In the genomic region with DNA sequence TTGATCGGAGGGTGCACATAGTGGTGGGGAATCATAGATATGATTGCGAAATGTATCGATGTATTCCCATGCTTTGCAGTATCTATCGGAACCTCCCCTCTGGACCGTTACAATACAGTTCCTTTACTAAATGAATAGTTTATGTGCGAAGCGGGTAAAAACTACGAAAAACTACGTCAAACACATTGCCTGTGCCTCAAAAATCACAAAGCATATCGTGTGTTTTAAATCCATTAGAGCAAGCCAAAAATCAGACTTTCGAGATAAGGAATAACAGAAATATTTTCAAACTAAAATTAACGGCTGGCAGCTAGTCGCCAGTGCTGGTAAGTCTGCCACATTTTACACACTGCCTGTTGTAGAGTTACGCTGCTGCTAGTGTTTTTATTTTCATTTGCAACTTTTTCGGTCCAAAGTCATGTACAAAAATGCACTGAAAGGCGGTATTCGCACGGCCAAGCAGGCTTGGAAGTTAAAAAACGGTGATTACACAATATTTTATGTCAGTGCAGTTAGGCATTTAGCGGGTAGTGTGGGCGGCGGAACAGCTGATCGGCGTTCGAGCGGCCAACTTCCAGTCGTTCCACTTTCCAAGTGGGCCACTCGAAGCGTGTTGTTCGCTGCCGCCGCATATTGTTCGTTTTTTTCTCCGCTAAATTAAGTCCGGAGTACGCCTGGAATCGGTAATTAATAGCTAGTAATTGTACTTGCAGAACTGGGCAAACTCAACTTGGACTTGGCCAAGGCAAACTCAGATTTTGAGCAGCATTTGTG, we compare ENCODE assay signal across 2 fruit fly cellular contexts.
TF ChIP-seq lines count a peak whose summit lies in the region.

No protein-coding gene starts in this region.

TF ChIP-seq in whole organism, embryonic, 481 proteins besides CTCF, POLR2A, EP300 and RAD21 (continued from another document and continues in another):
- peak; percentile 60 for TF ChIP-seq CG11695 (GFP tag; IDR thresholded peaks at IDR 0.05; lab: Robert Waterston, UW)
- TF ChIP-seq ato (GFP tag; IDR thresholded peaks at IDR 0.05; lab: Robert Waterston, UW; ENCODE audit: partially characterized antibody) = peak; percentile 36; the same call in 1 of the 2 replicates
- no peak for TF ChIP-seq CG15073 (GFP tag; optimal IDR thresholded peaks at IDR 0.05; lab: Kevin White, UChicago)
- no peak for TF ChIP-seq CG11085 (GFP tag; IDR thresholded peaks at IDR 0.05; lab: Robert Waterston, UW)
- TF ChIP-seq D19B (GFP tag; optimal IDR thresholded peaks at IDR 0.05; lab: Kevin White, UChicago) = peak; percentile 0
- peak; percentile 19 for TF ChIP-seq CG12236 (GFP tag; optimal IDR thresholded peaks at IDR 0.05; lab: Kevin White, UChicago)
- TF ChIP-seq twi (tag; optimal IDR thresholded peaks at IDR 0.05; lab: Kevin White, UChicago) = no peak
- peak; percentile 37 for TF ChIP-seq CG12744 (GFP tag; optimal IDR thresholded peaks at IDR 0.05; lab: Kevin White, UChicago)
- TF ChIP-seq kah (GFP tag; optimal IDR thresholded peaks at IDR 0.05; lab: Kevin White, UChicago) = no peak
- peak; percentile 54; the same call in 1 of the 2 replicates for TF ChIP-seq CG14441 (GFP tag; IDR thresholded peaks at IDR 0.05; lab: Robert Waterston, UW)
- TF ChIP-seq CG4424 (GFP tag; optimal IDR thresholded peaks at IDR 0.05; lab: Kevin White, UChicago) = peak; percentile 70
- TF ChIP-seq CG34422 (GFP tag; IDR thresholded peaks at IDR 0.05; lab: Robert Waterston, UW) = peak; percentile 51; the same call in 1 of the 3 replicates
- TF ChIP-seq D19A (tag; optimal IDR thresholded peaks at IDR 0.05; lab: Kevin White, UChicago) = no peak
- peak; percentile 6 for TF ChIP-seq cwo (GFP tag; optimal IDR thresholded peaks at IDR 0.05; lab: Kevin White, UChicago)
- peak; percentile 43; the same call in 1 of the 3 replicates for TF ChIP-seq CG2889 (GFP tag; IDR thresholded peaks at IDR 0.05; lab: Robert Waterston, UW)
- peak; percentile 59 for TF ChIP-seq CG30403 (GFP tag; optimal IDR thresholded peaks at IDR 0.05; lab: Kevin White, UChicago)
- TF ChIP-seq Neu2 (GFP tag; optimal IDR thresholded peaks at IDR 0.05; lab: Kevin White, UChicago; ENCODE audit: borderline replicate concordance) = no peak
- TF ChIP-seq CG16863 (GFP tag; optimal IDR thresholded peaks at IDR 0.05; lab: Kevin White, UChicago) = peak; percentile 68
- peak; percentile 81 for TF ChIP-seq knrl (GFP tag; IDR thresholded peaks at IDR 0.05; lab: Robert Waterston, UW; ENCODE audit: partially characterized antibody)
- peak; percentile 40 for TF ChIP-seq CG18619 (GFP tag; optimal IDR thresholded peaks at IDR 0.05; lab: Kevin White, UChicago)
- TF ChIP-seq Ets97D (GFP tag; optimal IDR thresholded peaks at IDR 0.05; lab: Kevin White, UChicago) = peak; percentile 80
- TF ChIP-seq CG2199 (GFP tag; IDR thresholded peaks at IDR 0.05; lab: Robert Waterston, UW) = 0 out of 3 replicates have a peak, but pooled peaks have one; percentile 11
- no peak for TF ChIP-seq CG43689 (GFP tag; IDR thresholded peaks at IDR 0.05; lab: Robert Waterston, UW)
- peak; percentile 53 for TF ChIP-seq CG2129 (GFP tag; IDR thresholded peaks at IDR 0.05; lab: Robert Waterston, UW; ENCODE audit: partially characterized antibody)
- no peak for TF ChIP-seq Meics (GFP tag; optimal IDR thresholded peaks at IDR 0.05; lab: Kevin White, UChicago)
- TF ChIP-seq dimm (GFP tag; IDR thresholded peaks at IDR 0.05; lab: Robert Waterston, UW) = no peak
- TF ChIP-seq nerfin-2 (GFP tag; IDR thresholded peaks at IDR 0.05; lab: Robert Waterston, UW; ENCODE audit: partially characterized antibody) = peak; percentile 65
- peak; percentile 31; the same call in 1 of the 2 replicates for TF ChIP-seq crol (GFP tag; IDR thresholded peaks at IDR 0.05; lab: Robert Waterston, UW)
- TF ChIP-seq disco-r (GFP tag; optimal IDR thresholded peaks at IDR 0.05; lab: Kevin White, UChicago) = no peak
- TF ChIP-seq Jarid2 (GFP tag; optimal IDR thresholded peaks at IDR 0.05; lab: Kevin White, UChicago) = no peak
- TF ChIP-seq Abd-B (GFP tag; optimal IDR thresholded peaks at IDR 0.05; lab: Kevin White, UChicago) = peak; percentile 48
- peak; percentile 54 for TF ChIP-seq lbe (GFP tag; optimal IDR thresholded peaks at IDR 0.05; lab: Kevin White, UChicago)
- TF ChIP-seq Bdp1 (GFP tag; optimal IDR thresholded peaks at IDR 0.05; lab: Kevin White, UChicago) = peak; percentile 50
- TF ChIP-seq Stat92E (GFP tag; optimal IDR thresholded peaks at IDR 0.05; lab: Kevin White, UChicago) = no peak
- peak; percentile 100 for TF ChIP-seq Myb (GFP tag; optimal IDR thresholded peaks at IDR 0.05; lab: Kevin White, UChicago)
- TF ChIP-seq CG1832 (GFP tag; optimal IDR thresholded peaks at IDR 0.05; lab: Kevin White, UChicago) = no peak
- no peak for TF ChIP-seq gsb (GFP tag; IDR thresholded peaks at IDR 0.05; lab: Robert Waterston, UW)
- no peak for TF ChIP-seq CG5180 (GFP tag; optimal IDR thresholded peaks at IDR 0.05; lab: Kevin White, UChicago)
- no peak for TF ChIP-seq Tbp (GFP tag; optimal IDR thresholded peaks at IDR 0.05; lab: Kevin White, UChicago)
- TF ChIP-seq Hr39 (optimal IDR thresholded peaks at IDR 0.05; lab: Kevin White, UChicago) = no peak
- TF ChIP-seq bbx (GFP tag; IDR thresholded peaks at IDR 0.05; lab: Robert Waterston, UW; ENCODE audit: partially characterized antibody) = peak; percentile 85
- no peak for TF ChIP-seq CG11504 (tag; optimal IDR thresholded peaks at IDR 0.05; lab: Kevin White, UChicago)
- TF ChIP-seq CG1792 (GFP tag; optimal IDR thresholded peaks at IDR 0.05; lab: Kevin White, UChicago) = no peak
- peak; percentile 71 for TF ChIP-seq vvl (GFP tag; IDR thresholded peaks at IDR 0.05; lab: Robert Waterston, UW)
- TF ChIP-seq Fer3 (tag; optimal IDR thresholded peaks at IDR 0.05; lab: Kevin White, UChicago) = no peak
- peak; percentile 81 for TF ChIP-seq mam (GFP tag; optimal IDR thresholded peaks at IDR 0.05; lab: Kevin White, UChicago)
- TF ChIP-seq maf-S (GFP tag; optimal IDR thresholded peaks at IDR 0.05; lab: Kevin White, UChicago) = peak; percentile 55
- TF ChIP-seq tup (GFP tag; optimal IDR thresholded peaks at IDR 0.05; lab: Kevin White, UChicago) = peak; percentile 59
- peak; percentile 73 for TF ChIP-seq CG10274 (GFP tag; optimal IDR thresholded peaks at IDR 0.05; lab: Kevin White, UChicago)
- TF ChIP-seq slbo (GFP tag; IDR thresholded peaks at IDR 0.05; lab: Robert Waterston, UW) = peak; percentile 80
- TF ChIP-seq PHDP (tag; optimal IDR thresholded peaks at IDR 0.05; lab: Kevin White, UChicago) = no peak
- peak; percentile 24 for TF ChIP-seq en (GFP tag; optimal IDR thresholded peaks at IDR 0.05; lab: Kevin White, UChicago)
- TF ChIP-seq gfzf (GFP tag; optimal IDR thresholded peaks at IDR 0.05; lab: Kevin White, UChicago) = peak; percentile 47
- no peak for TF ChIP-seq CG4404 (GFP tag; IDR thresholded peaks at IDR 0.05; lab: Robert Waterston, UW)
- TF ChIP-seq ham (GFP tag; IDR thresholded peaks at IDR 0.05; lab: Robert Waterston, UW) = no peak
- TF ChIP-seq crp (GFP tag; optimal IDR thresholded peaks at IDR 0.05; lab: Kevin White, UChicago) = peak; percentile 73 to 95
- TF ChIP-seq CG5953 (GFP tag; IDR thresholded peaks at IDR 0.05; lab: Robert Waterston, UW) = no peak
- peak; percentile 19 to 62 for TF ChIP-seq tll (GFP tag; optimal IDR thresholded peaks at IDR 0.05; lab: Kevin White, UChicago)
- TF ChIP-seq Optix (GFP tag; IDR thresholded peaks at IDR 0.05; lab: Robert Waterston, UW) = peak; percentile 69; the same call in 2 of the 3 replicates

TF ChIP-seq in whole organism, prepupa, 60 proteins besides CTCF, POLR2A, EP300 and RAD21 (continued from another document):
- TF ChIP-seq net (GFP tag; optimal IDR thresholded peaks at IDR 0.05; lab: Kevin White, UChicago) (peak; percentile 81), Hr39 (GFP tag; optimal IDR thresholded peaks at IDR 0.05; lab: Kevin White, UChicago) (peak; percentile 78), CG11294 (GFP tag; IDR thresholded peaks at IDR 0.05; lab: Robert Waterston, UW) (peak; percentile 56; the same call in 1 of the 2 replicates), CG11902 (GFP tag; optimal IDR thresholded peaks at IDR 0.05; lab: Kevin White, UChicago) (peak; percentile 42), CG6163 (GFP tag; IDR thresholded peaks at IDR 0.05; lab: Robert Waterston, UW) (peak; percentile 89), pdm3 (GFP tag; optimal IDR thresholded peaks at IDR 0.05; lab: Kevin White, UChicago) (no peak), Eip93F (GFP tag; optimal IDR thresholded peaks at IDR 0.05; lab: Kevin White, UChicago) (no peak), Met (GFP tag; optimal IDR thresholded peaks at IDR 0.05; lab: Kevin White, UChicago) (peak; percentile 79), fkh (GFP tag; optimal IDR thresholded peaks at IDR 0.05; lab: Kevin White, UChicago) (no peak), CG4318 (GFP tag; optimal IDR thresholded peaks at IDR 0.05; lab: Kevin White, UChicago) (no peak), Sox15 (GFP tag; optimal IDR thresholded peaks at IDR 0.05; lab: Kevin White, UChicago) (peak; percentile 44), svp (GFP tag; lab: Kevin White, UChicago) (peak; percentile 82)
